Fruit fly (Drosophila melanogaster): ENCODE data around the gene CG4686.

Gene CG4686

dm6 chr3R:19908863-19909343, 44.6 kb downstream of the CG4686 start (continued):
- TF ChIP-seq CG14965 (GFP tag; optimal IDR thresholded peaks at IDR 0.05; ENCODE audit: borderline replicate concordance) (no peak), oc (tag; optimal IDR thresholded peaks at IDR 0.05) (peak; percentile 76), shn (GFP tag; optimal IDR thresholded peaks at IDR 0.05) (peak; percentile 78), CG17359 (tag; optimal IDR thresholded peaks at IDR 0.05) (peak; percentile 84), ara (GFP tag; IDR thresholded peaks at IDR 0.05) (peak; percentile 82), CG32772 (GFP tag; IDR thresholded peaks at IDR 0.05) (peak; percentile 82), CG4282 (GFP tag; optimal IDR thresholded peaks at IDR 0.05) (peak; percentile 73), CG4707 (GFP tag; optimal IDR thresholded peaks at IDR 0.05) (peak; percentile 74), Ravus (GFP tag; IDR thresholded peaks at IDR 0.05) (peak; percentile 22; the same call in 1 of the 2 replicates), schlank (tag; optimal IDR thresholded peaks at IDR 0.05) (peak; percentile 49), Spps (tag; optimal IDR thresholded peaks at IDR 0.05) (peak; percentile 36), Xrp1 (GFP tag; IDR thresholded peaks at IDR 0.05) (peak; percentile 86), Optix (GFP tag; IDR thresholded peaks at IDR 0.05) (peak; percentile 78), pros (GFP tag; optimal IDR thresholded peaks at IDR 0.05) (no peak), btn (GFP tag; optimal IDR thresholded peaks at IDR 0.05) (peak; percentile 49), Eip74EF (GFP tag; optimal IDR thresholded peaks at IDR 0.05) (peak in 1 of 2 experiments; percentile 52), CG6175 (GFP tag; IDR thresholded peaks at IDR 0.05) (peak; percentile 57; the same call in 1 of the 3 replicates), ranshi (GFP tag; IDR thresholded peaks at IDR 0.05) (peak; percentile 79), mam (GFP tag; optimal IDR thresholded peaks at IDR 0.05) (peak; percentile 89), ac (GFP tag; optimal IDR thresholded peaks at IDR 0.05) (no peak), Dad (GFP tag; optimal IDR thresholded peaks at IDR 0.05) (peak; percentile 74), CG17912 (GFP tag; optimal IDR thresholded peaks at IDR 0.05) (no peak), chinmo (GFP tag; IDR thresholded peaks at IDR 0.05; ENCODE audit: partially characterized antibody) (0 out of 4 replicates have a peak, but pooled peaks have one; percentile 10), CG18764 (GFP tag; optimal IDR thresholded peaks at IDR 0.05) (peak; percentile 70), run (tag; optimal IDR thresholded peaks at IDR 0.05) (peak; percentile 56), Sry-δ (GFP tag; optimal IDR thresholded peaks at IDR 0.05) (peak; percentile 29), gsb (GFP tag; IDR thresholded peaks at IDR 0.05) (peak; percentile 85), CG31441 (GFP tag; IDR thresholded peaks at IDR 0.05) (peak; percentile 75; the same call in 1 of the 2 replicates), dysf (GFP tag; IDR thresholded peaks at IDR 0.05) (peak; percentile 90), repo (GFP tag; optimal IDR thresholded peaks at IDR 0.05) (peak; percentile 67), CG11695 (GFP tag; IDR thresholded peaks at IDR 0.05) (peak; percentile 89), danr (GFP tag; IDR thresholded peaks at IDR 0.05) (peak; percentile 25; the same call in 1 of the 2 replicates), otp (GFP tag; IDR thresholded peaks at IDR 0.05) (0 out of 3 replicates have a peak, but pooled peaks have one; percentile 72), crp (GFP tag; optimal IDR thresholded peaks at IDR 0.05) (no peak), D19B (GFP tag; optimal IDR thresholded peaks at IDR 0.05) (peak; percentile 62), CG10654 (GFP tag; optimal IDR thresholded peaks at IDR 0.05) (peak; percentile 82), TFAM (GFP tag; optimal IDR thresholded peaks at IDR 0.05) (no peak), Sin3A (optimal IDR thresholded peaks at IDR 0.05) (no peak), ssp (GFP tag; IDR thresholded peaks at IDR 0.05) (peak; percentile 49), CG9932 (GFP tag; IDR thresholded peaks at IDR 0.05) (peak; percentile 76), CG6683 (GFP tag; optimal IDR thresholded peaks at IDR 0.05) (peak; percentile 53), chn (GFP tag; optimal IDR thresholded peaks at IDR 0.05) (peak; percentile 83), CG7928 (GFP tag; optimal IDR thresholded peaks at IDR 0.05) (no peak), Taf1 (GFP tag; IDR thresholded peaks at IDR 0.05) (peak; percentile 59), Dfd (GFP tag; optimal IDR thresholded peaks at IDR 0.05) (no peak), Nf-YC (tag; optimal IDR thresholded peaks at IDR 0.05) (no peak), lilli (GFP tag; optimal IDR thresholded peaks at IDR 0.05) (peak; percentile 91), Trl (optimal IDR thresholded peaks at IDR 0.05) (no peak), Trl (GFP tag; optimal IDR thresholded peaks at IDR 0.05) (peak; percentile 54), ro (GFP tag; IDR thresholded peaks at IDR 0.05) (peak; percentile 69), CG2889 (GFP tag; IDR thresholded peaks at IDR 0.05) (peak; percentile 85), insv (GFP tag; optimal IDR thresholded peaks at IDR 0.05) (no peak)

Measured in whole organism, embryonic.